Fruit fly (Drosophila melanogaster): ENCODE data around the gene muc.

The muc gene

DNA sequence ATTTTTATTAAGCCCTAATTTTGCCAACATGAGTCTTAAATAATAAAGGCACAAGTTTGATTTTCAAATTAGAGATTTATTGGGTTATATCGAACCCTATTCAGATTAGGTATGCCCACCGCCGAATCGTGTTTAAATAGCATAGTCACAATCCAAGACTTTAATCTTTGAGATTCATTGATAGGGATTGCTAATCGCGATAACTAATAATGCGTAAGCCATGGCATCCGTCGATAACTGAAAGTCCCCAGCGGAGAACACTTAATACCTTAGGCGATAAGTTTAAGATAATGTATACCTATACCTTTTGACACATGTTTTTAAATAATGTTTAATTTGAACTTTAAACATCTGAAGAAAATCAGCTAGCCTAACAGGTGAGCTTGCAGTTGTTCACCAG is 8.8 kb downstream of the muc start:
- TF ChIP-seq sd (tag; optimal IDR thresholded peaks at IDR 0.05) (peak; percentile 8), sr (GFP tag; IDR thresholded peaks at IDR 0.05) (no peak), exex (tag; optimal IDR thresholded peaks at IDR 0.05) (peak; percentile 85), grn (GFP tag; optimal IDR thresholded peaks at IDR 0.05) (peak; percentile 56), row (GFP tag; IDR thresholded peaks at IDR 0.05) (no peak), CG34376 (GFP tag; optimal IDR thresholded peaks at IDR 0.05) (peak; percentile 52), sug (tag; optimal IDR thresholded peaks at IDR 0.05) (peak; percentile 96)

DNA sequence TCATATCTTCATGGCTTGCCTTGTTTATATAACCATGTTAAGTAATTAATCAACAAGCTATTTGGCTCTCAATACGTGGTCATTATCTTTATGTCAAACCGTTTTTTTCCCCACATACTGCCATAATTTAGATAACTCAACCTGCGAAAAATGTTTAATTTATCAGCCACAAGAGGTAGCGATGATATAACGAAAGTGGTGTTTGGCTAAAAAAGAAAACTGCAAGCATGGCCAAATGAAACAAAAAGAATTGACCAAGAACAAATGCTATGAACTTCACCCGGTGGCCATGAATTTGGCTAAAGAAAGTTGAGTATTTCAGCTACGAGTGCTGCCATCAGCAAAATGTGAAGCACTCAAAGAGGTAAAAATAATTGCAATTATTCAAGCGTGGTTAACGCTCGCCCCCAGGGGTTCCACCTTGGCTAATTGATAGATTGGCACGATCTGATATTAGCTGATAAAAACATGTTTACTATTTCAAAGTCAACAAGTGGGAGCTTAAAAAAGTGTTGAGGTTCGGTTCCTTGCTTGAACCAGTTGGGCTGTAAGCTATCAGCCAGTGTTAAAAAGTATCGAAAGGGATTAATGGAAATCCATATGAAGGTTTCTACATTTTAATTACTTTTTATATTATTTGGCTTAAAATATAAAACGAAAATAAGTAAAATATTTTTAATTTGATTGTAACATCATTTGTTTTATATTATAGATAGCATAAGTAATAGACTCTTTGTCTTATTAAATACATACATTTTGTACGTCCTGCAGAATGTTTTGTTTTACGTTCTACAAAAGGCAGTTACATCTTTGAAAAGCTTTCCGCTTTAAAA is 10.0 kb downstream of the muc start:
- no peak for TF ChIP-seq fru (optimal IDR thresholded peaks at IDR 0.05)
- no peak for TF ChIP-seq twi (tag; optimal IDR thresholded peaks at IDR 0.05)
- TF ChIP-seq CG17612 (GFP tag; IDR thresholded peaks at IDR 0.05) = peak; percentile 67
- no peak for TF ChIP-seq dan (GFP tag; IDR thresholded peaks at IDR 0.05)
- TF ChIP-seq CG6854 (GFP tag; optimal IDR thresholded peaks at IDR 0.05) = peak; percentile 54
- peak; percentile 57 for TF ChIP-seq CG10147 (GFP tag; optimal IDR thresholded peaks at IDR 0.05)
- no peak for TF ChIP-seq ato (GFP tag; IDR thresholded peaks at IDR 0.05; ENCODE audit: partially characterized antibody)
- no peak for TF ChIP-seq vnd (GFP tag; IDR thresholded peaks at IDR 0.05; ENCODE audit: partially characterized antibody)
- TF ChIP-seq cg (GFP tag; optimal IDR thresholded peaks at IDR 0.05) = no peak
- peak; percentile 57 for TF ChIP-seq ewg (GFP tag; optimal IDR thresholded peaks at IDR 0.05)
- peak; percentile 58 for TF ChIP-seq CG17328 (GFP tag; IDR thresholded peaks at IDR 0.05)
- TF ChIP-seq Atf-2 (GFP tag; optimal IDR thresholded peaks at IDR 0.05) = peak; percentile 63
- no peak for TF ChIP-seq pan (optimal IDR thresholded peaks at IDR 0.05)
- TF ChIP-seq pan (GFP tag; optimal IDR thresholded peaks at IDR 0.05 in 1 of 2, IDR thresholded peaks at IDR 0.05 in 1 of 2) = peak in 1 of 2 experiments; percentile 73
- no peak for TF ChIP-seq Chrac-16 (GFP tag; optimal IDR thresholded peaks at IDR 0.05)
- peak; percentile 44; the same call in 1 of the 2 replicates for TF ChIP-seq E2f2 (GFP tag; IDR thresholded peaks at IDR 0.05)
- TF ChIP-seq Max (GFP tag; optimal IDR thresholded peaks at IDR 0.05) = peak; percentile 32
- TF ChIP-seq cato (GFP tag; optimal IDR thresholded peaks at IDR 0.05; ENCODE audit: borderline replicate concordance) = peak; percentile 5
- TF ChIP-seq C15 (GFP tag; IDR thresholded peaks at IDR 0.05) = peak; percentile 70; the same call in 1 of the 3 replicates
- TF ChIP-seq ind (GFP tag; optimal IDR thresholded peaks at IDR 0.05) = peak; percentile 6
- peak; percentile 46 for TF ChIP-seq CG1529 (GFP tag; optimal IDR thresholded peaks at IDR 0.05)
- no peak for TF ChIP-seq nerfin-2 (GFP tag; IDR thresholded peaks at IDR 0.05; ENCODE audit: partially characterized antibody)
- peak; percentile 48 for TF ChIP-seq fu2 (GFP tag; optimal IDR thresholded peaks at IDR 0.05)
- TF ChIP-seq CG2875 (GFP tag; optimal IDR thresholded peaks at IDR 0.05) = peak; percentile 67
- TF ChIP-seq Dbx (GFP tag; IDR thresholded peaks at IDR 0.05) = peak; percentile 83
- peak; percentile 77 for TF ChIP-seq Hey (tag; optimal IDR thresholded peaks at IDR 0.05)
- peak; percentile 91 for TF ChIP-seq Vsx1 (GFP tag; optimal IDR thresholded peaks at IDR 0.05)
- no peak for TF ChIP-seq Oli (tag; optimal IDR thresholded peaks at IDR 0.05)
- no peak for TF ChIP-seq hb (GFP tag; IDR thresholded peaks at IDR 0.05; ENCODE audit: partially characterized antibody)
- peak; percentile 4 for TF ChIP-seq gfzf (GFP tag; optimal IDR thresholded peaks at IDR 0.05)
- no peak for TF ChIP-seq Tbp (GFP tag; optimal IDR thresholded peaks at IDR 0.05)
- TF ChIP-seq NFAT (GFP tag; IDR thresholded peaks at IDR 0.05) = peak; percentile 87
- TF ChIP-seq CG15269 (tag; optimal IDR thresholded peaks at IDR 0.05) = peak; percentile 68
- TF ChIP-seq CG14965 (GFP tag; optimal IDR thresholded peaks at IDR 0.05; ENCODE audit: borderline replicate concordance) = peak; percentile 58
- peak; percentile 7 for TF ChIP-seq HmgD (GFP tag; optimal IDR thresholded peaks at IDR 0.05)
- TF ChIP-seq repo (GFP tag; optimal IDR thresholded peaks at IDR 0.05) = peak; percentile 64
- TF ChIP-seq Myb (GFP tag; optimal IDR thresholded peaks at IDR 0.05) = peak; percentile 69
- TF ChIP-seq CG2120 (GFP tag; optimal IDR thresholded peaks at IDR 0.05) = peak; percentile 78
- TF ChIP-seq cad (GFP tag; optimal IDR thresholded peaks at IDR 0.05) = no peak
- peak; percentile 77 for TF ChIP-seq CG14441 (GFP tag; IDR thresholded peaks at IDR 0.05)
- TF ChIP-seq zen2 (GFP tag; IDR thresholded peaks at IDR 0.05; ENCODE audit: partially characterized antibody) = no peak

Data from whole organism, embryonic.